Worm (Caenorhabditis elegans) whole organism, L1 larva: ENCODE data around the gene C44C10.10.
"Not testable (repeated sequence)": the region's sequence is repeated elsewhere in the genome, so short reads cannot be mapped to it uniquely, and the experiment has no call there.

Source experiments
- fos-1 ChIP-seq: fragments of 150-350 bp; optimal IDR thresholded peaks from 2 replicates; lab custom pipeline; 2014; ENCODE audit warnings: missing biosample characterization, missing genetic modification characterization
- mep-1 ChIP-seq: fragments of 150-350 bp; optimal IDR thresholded peaks from 2 replicates; lab custom pipeline; 2014; ENCODE audit warnings: missing biosample characterization, missing genetic modification characterization
- nhr-76 ChIP-seq: sonication (generic microtip); optimal IDR thresholded peaks from 2 replicates; lab custom pipeline; 2017; ENCODE audit warnings: missing biosample characterization, missing genetic modification characterization
- sox-4 ChIP-seq: sonication (generic microtip); optimal IDR thresholded peaks from 2 replicates; lab custom pipeline; 2016; ENCODE audit warnings: missing genetic modification characterization, missing compliant biosample characterization

ce11 chrX:11643767-11644235, 46.3 kb upstream of the C44C10.10 start, which contains the start of gene sto-4:
- not testable (repeated sequence) for TF ChIP-seq nhr-76; fos-1 (tag; lab: Kevin White, UChicago); sox-4 (tag; lab: Kevin White, UChicago); mep-1 (tag; lab: Kevin White, UChicago)
